Worm (Caenorhabditis elegans) whole organism, mixed stage, embryonic: ENCODE measurements around the gene T10C6.10.

ENCODE experiments used
- M03D4.4 ChIP-seq: sonication (generic microtip); optimal IDR thresholded peaks from 2 replicates; lab custom pipeline; 2017; ENCODE audit warnings: mild to moderate bottlenecking, missing genetic modification characterization, missing compliant biosample characterization
- blmp-1 ChIP-seq: fragments of 150-350 bp; optimal IDR thresholded peaks from 2 replicates; lab custom pipeline; 2014; ENCODE audit warnings: missing biosample characterization, missing genetic modification characterization
- ceh-39 ChIP-seq: fragments of 150-350 bp; optimal IDR thresholded peaks from 2 replicates; lab custom pipeline; 2014; ENCODE audit warnings: missing biosample characterization, missing genetic modification characterization
- ceh-43 ChIP-seq: fragments of 200-800 bp; sonication (Bioruptor generic); optimal IDR thresholded peaks from 2 replicates; lab custom pipeline; 2018; ENCODE audit warnings: mild to moderate bottlenecking, missing genetic modification characterization, moderate library complexity, missing compliant biosample characterization
- ceh-83 ChIP-seq: fragments of 200-800 bp; sonication (Bioruptor generic); optimal IDR thresholded peaks from 2 replicates; lab custom pipeline; 2018; ENCODE audit warnings: mild to moderate bottlenecking, missing genetic modification characterization, missing compliant biosample characterization
- cnd-1 ChIP-seq: fragments of 200-800 bp; sonication (Bioruptor generic); optimal IDR thresholded peaks from 2 replicates; lab custom pipeline; 2018; ENCODE audit warnings: mild to moderate bottlenecking, missing genetic modification characterization, missing compliant biosample characterization
- drap-1 ChIP-seq: fragments of 200-800 bp; sonication (Bioruptor generic); optimal IDR thresholded peaks from 3 replicates; lab custom pipeline; 2018; ENCODE audit warnings: mild to moderate bottlenecking, missing genetic modification characterization, missing compliant biosample characterization
- elt-1 ChIP-seq: sonication (generic microtip); optimal IDR thresholded peaks from 2 replicates; lab custom pipeline; 2017; ENCODE audit warnings: missing genetic modification characterization, mild to moderate bottlenecking, missing compliant biosample characterization, antibody characterized with exemption, moderate library complexity, borderline replicate concordance; ENCODE audit not compliant: insufficient read depth
- elt-3 ChIP-seq: fragments of 150-350 bp; optimal IDR thresholded peaks from 2 replicates; lab custom pipeline; 2014; ENCODE audit warnings: missing biosample characterization, missing genetic modification characterization
- flh-1 ChIP-seq: fragments of 200-800 bp; sonication (Bioruptor generic); optimal IDR thresholded peaks from 2 replicates; lab custom pipeline; 2018; ENCODE audit warnings: mild to moderate bottlenecking, missing genetic modification characterization, moderate library complexity, missing compliant biosample characterization
- ham-2 ChIP-seq: fragments of 200-800 bp; sonication (Bioruptor generic); optimal IDR thresholded peaks from 2 replicates; lab custom pipeline; 2018; ENCODE audit warnings: mild to moderate bottlenecking, missing genetic modification characterization, missing compliant biosample characterization
- hlh-1 ChIP-seq: fragments of 150-350 bp; optimal IDR thresholded peaks from 2 replicates; lab custom pipeline; 2014; ENCODE audit warnings: missing biosample characterization, missing genetic modification reagents, missing genetic modification characterization
- lin-13 ChIP-seq: fragments of 150-350 bp; optimal IDR thresholded peaks from 2 replicates; lab custom pipeline; 2014; ENCODE audit warnings: missing biosample characterization, missing genetic modification characterization
- lsy-2 ChIP-seq: fragments of 150-350 bp; optimal IDR thresholded peaks from 2 replicates; lab custom pipeline; 2014; ENCODE audit warnings: missing biosample characterization, missing genetic modification characterization
- mab-5 ChIP-seq: fragments of 150-350 bp; optimal IDR thresholded peaks from 2 replicates; lab custom pipeline; 2014; ENCODE audit warnings: missing biosample characterization, missing genetic modification characterization
- mep-1 ChIP-seq: fragments of 150-350 bp; optimal IDR thresholded peaks from 2 replicates; lab custom pipeline; 2017; ENCODE audit warnings: missing biosample characterization, missing genetic modification reagents, missing genetic modification characterization, inconsistent platforms
- mls-2 ChIP-seq: sonication (generic microtip); optimal IDR thresholded peaks from 2 replicates; lab custom pipeline; 2016; ENCODE audit warnings: mild to moderate bottlenecking, missing genetic modification characterization, moderate library complexity, missing compliant biosample characterization
- nhr-2 ChIP-seq: fragments of 150-350 bp; optimal IDR thresholded peaks from 2 replicates; lab custom pipeline; 2014; ENCODE audit warnings: missing biosample characterization, missing genetic modification characterization
- nhr-237 ChIP-seq: fragments of 150-350 bp; optimal IDR thresholded peaks from 2 replicates; lab custom pipeline; 2014; ENCODE audit warnings: missing biosample characterization, missing genetic modification characterization
- nhr-28 ChIP-seq: fragments of 150-350 bp; optimal IDR thresholded peaks from 2 replicates; lab custom pipeline; 2014; ENCODE audit warnings: missing biosample characterization, missing genetic modification characterization
- nhr-76 ChIP-seq: sonication (generic microtip); optimal IDR thresholded peaks from 2 replicates; lab custom pipeline; 2017; ENCODE audit warnings: missing biosample characterization, missing genetic modification characterization
- pha-4 ChIP-seq: fragments of 150-350 bp; optimal IDR thresholded peaks from 2 replicates; lab custom pipeline; 2018; ENCODE audit warnings: missing biosample characterization, missing genetic modification reagents, missing genetic modification characterization
- sem-2 ChIP-seq: fragments of 200-800 bp; sonication (Bioruptor generic); optimal IDR thresholded peaks from 2 replicates; lab custom pipeline; 2018; ENCODE audit warnings: mild to moderate bottlenecking, missing genetic modification characterization, missing compliant biosample characterization
- snpc-4 ChIP-seq: fragments of 150-350 bp; optimal IDR thresholded peaks from 2 replicates; lab custom pipeline; 2014; ENCODE audit warnings: missing biosample characterization, missing genetic modification characterization
- tbx-8 ChIP-seq: fragments of 200-800 bp; sonication (Bioruptor generic); optimal IDR thresholded peaks from 2 replicates; lab custom pipeline; 2018; ENCODE audit warnings: mild to moderate bottlenecking, missing genetic modification characterization, moderate library complexity, missing compliant biosample characterization
- unc-120 ChIP-seq: sonication (generic microtip); optimal IDR thresholded peaks from 2 replicates; lab custom pipeline; 2017; ENCODE audit warnings: missing genetic modification characterization, missing compliant biosample characterization; ENCODE audit not compliant: poor library complexity, severe bottlenecking
- unc-39 ChIP-seq: fragments of 150-350 bp; optimal IDR thresholded peaks from 2 replicates; lab custom pipeline; 2014; ENCODE audit warnings: missing biosample characterization, missing genetic modification characterization
- unc-62 ChIP-seq: fragments of 150-350 bp; optimal IDR thresholded peaks from 2 replicates; lab custom pipeline; 2014; ENCODE audit warnings: missing biosample characterization, missing genetic modification reagents, missing genetic modification characterization
- zip-8 ChIP-seq: fragments of 150-350 bp; optimal IDR thresholded peaks from 2 replicates; lab custom pipeline; 2014; ENCODE audit warnings: missing biosample characterization, missing genetic modification characterization
- ztf-11 ChIP-seq: fragments of 150-350 bp; optimal IDR thresholded peaks from 2 replicates; lab custom pipeline; 2014; ENCODE audit warnings: missing biosample characterization, missing genetic modification characterization

Gene T10C6.10

ce11 chrV:16068938-16069337, 32.7 kb downstream of the T10C6.10 start, which contains the start of gene cyp-35D1:
Gene cyp-35D1, plus strand, starts transcription at chrV:16069238.
- TF ChIP-seq nhr-237 (tag; lab: Kevin White, UChicago) (no peak), sem-2 (GFP tag; lab: Kevin White, UChicago) (no peak), ham-2 (GFP tag; lab: Kevin White, UChicago) (no peak), zip-8 (no peak), ceh-43 (GFP tag; lab: Kevin White, UChicago) (no peak), lin-13 (tag; lab: Kevin White, UChicago) (no peak), elt-3 (no peak), mab-5 (tag; lab: Kevin White, UChicago) (no peak), drap-1 (no peak), ztf-11 (tag; lab: Kevin White, UChicago) (no peak), mep-1 (no peak), unc-120 (tag; lab: Kevin White, UChicago) (no peak), flh-1 (GFP tag; lab: Kevin White, UChicago) (no peak), hlh-1 (no peak), mls-2 (tag; lab: Kevin White, UChicago) (no peak), pha-4 (no peak), nhr-28 (tag; lab: Kevin White, UChicago) (no peak), tbx-8 (GFP tag; lab: Kevin White, UChicago) (no peak)
- TF ChIP-seq, all 35 proteins: peak for 0

ce11 chrV:16071167-16071566, 35.0 kb downstream of the T10C6.10 start, which contains the start of gene nhr-176:
Gene nhr-176, plus strand, starts transcription at chrV:16071325.
- TF ChIP-seq nhr-76 (tag; lab: Kevin White, UChicago) (no peak), mls-2 (tag; lab: Kevin White, UChicago) (no peak), drap-1 (no peak), tbx-8 (GFP tag; lab: Kevin White, UChicago) (no peak), elt-3 (no peak), ceh-83 (no peak), ham-2 (GFP tag; lab: Kevin White, UChicago) (no peak), unc-39 (tag; lab: Kevin White, UChicago) (no peak), unc-62 (GFP tag; lab: Kevin White, UChicago) (no peak), blmp-1 (no peak), flh-1 (GFP tag; lab: Kevin White, UChicago) (no peak), ceh-39 (tag; lab: Kevin White, UChicago) (no peak), nhr-2 (tag; lab: Kevin White, UChicago) (no peak), cnd-1 (no peak), zip-8 (no peak)

ce11 chrV:16073856-16074255, 37.6 kb downstream of the T10C6.10 start, which contains the start of gene srj-10:
Gene srj-10, minus strand, starts transcription at chrV:16073956.
- TF ChIP-seq ceh-83, result no peak
- TF ChIP-seq lsy-2 (tag; lab: Kevin White, UChicago), result no peak
- TF ChIP-seq elt-3, result no peak
- TF ChIP-seq elt-1 (tag; lab: Kevin White, UChicago), result no peak
- TF ChIP-seq M03D4.4 (tag; lab: Kevin White, UChicago), result no peak
- TF ChIP-seq unc-62 (GFP tag; lab: Kevin White, UChicago), result no peak
- no peak for TF ChIP-seq nhr-76 (tag; lab: Kevin White, UChicago)
- no peak for TF ChIP-seq ceh-39 (tag; lab: Kevin White, UChicago)

ce11 chrV:16075250-16075709, 39.1 kb downstream of the T10C6.10 start, which contains the start of the genes F14H3.12 and srj-29:
Gene F14H3.12, minus strand, starts transcription at chrV:16075323.
Gene srj-29, plus strand, starts transcription at chrV:16075659.
- TF ChIP-seq blmp-1 (no peak), ceh-83 (no peak), ham-2 (GFP tag; lab: Kevin White, UChicago) (no peak), ztf-11 (tag; lab: Kevin White, UChicago) (no peak), lsy-2 (tag; lab: Kevin White, UChicago) (no peak), mab-5 (tag; lab: Kevin White, UChicago) (no peak), zip-8 (no peak), ceh-39 (tag; lab: Kevin White, UChicago) (no peak)

- TF ChIP-seq drap-1 (no peak), elt-1 (tag; lab: Kevin White, UChicago) (no peak), snpc-4 (tag; lab: Kevin White, UChicago) (no peak)
Measured at ce11 chrV:16080039-16080438, 43.8 kb downstream of the T10C6.10 start.
